Worm (Caenorhabditis elegans) whole organism, L4 larva: ENCODE data around the gene F58E6.4.

ENCODE experiments used
- F10B5.3 ChIP-seq: sonication (generic microtip); optimal IDR thresholded peaks from 2 replicates; lab custom pipeline; 2016; ENCODE audit warnings: mild to moderate bottlenecking, missing genetic modification characterization, missing compliant biosample characterization
- F37D6.2 ChIP-seq: sonication (generic microtip); optimal IDR thresholded peaks from 2 replicates; lab custom pipeline; 2016; ENCODE audit warnings: mild to moderate bottlenecking, missing genetic modification characterization, missing compliant biosample characterization
- R02D3.7 ChIP-seq: fragments of 150-350 bp; sonication (generic microtip); optimal IDR thresholded peaks from 3 replicates; lab custom pipeline; 2014; ENCODE audit warnings: missing biosample characterization, missing genetic modification characterization
- T26A8.4 ChIP-seq: fragments of 200-800 bp; sonication (Bioruptor generic); IDR thresholded peaks from 2 replicates; pipeline ENCODE4 v1.3.6; 2022; ENCODE audit warnings: missing genetic modification characterization, missing compliant biosample characterization
- Y75B8A.6 ChIP-seq: fragments of 200-800 bp; sonication (Bioruptor generic); IDR thresholded peaks from 2 replicates; pipeline ENCODE4 v1.3.6; 2022; ENCODE audit warnings: missing genetic modification reagents, missing genetic modification characterization, missing compliant biosample characterization
- arid-1 ChIP-seq: fragments of 200-800 bp; sonication (Bioruptor generic); conservative IDR thresholded peaks from 2 replicates; pipeline ENCODE4 v1.3.6; 2022; ENCODE audit warnings: missing genetic modification reagents, missing genetic modification characterization, missing compliant biosample characterization
- attf-4 ChIP-seq: sonication (generic microtip); optimal IDR thresholded peaks from 3 replicates; lab custom pipeline; 2017; ENCODE audit warnings: missing biosample characterization, missing genetic modification characterization
- ceh-20 ChIP-seq: fragments of 200-800 bp; sonication (Bioruptor generic); IDR thresholded peaks from 2 replicates; pipeline ENCODE4 v1.3.6; 2022; ENCODE audit warnings: missing genetic modification reagents, missing genetic modification characterization, missing compliant biosample characterization
- ceh-28 ChIP-seq: fragments of 150-350 bp; optimal IDR thresholded peaks from 2 replicates; lab custom pipeline; 2014; ENCODE audit warnings: missing biosample characterization, missing genetic modification reagents, missing genetic modification characterization
- ceh-62 ChIP-seq: sonication (generic microtip); optimal IDR thresholded peaks from 2 replicates; lab custom pipeline; 2017; ENCODE audit warnings: missing biosample characterization, missing genetic modification characterization
- daf-16 ChIP-seq, 3 experiments: sonication (generic microtip); optimal IDR thresholded peaks; 2 replicates each; lab custom pipeline; 2016 to 2017; ENCODE audit warnings: missing genetic modification characterization in 3 of 3, missing genetic modification reagents in 3 of 3, mild to moderate bottlenecking in 2 of 3, missing compliant biosample characterization in 2 of 3, missing biosample characterization in 1 of 3, moderate library complexity in 1 of 3
- dmd-9 ChIP-seq: fragments of 200-800 bp; sonication (Bioruptor generic); IDR thresholded peaks from 2 replicates; pipeline ENCODE4 v1.3.6; 2022; ENCODE audit warnings: missing genetic modification reagents, missing genetic modification characterization, missing compliant biosample characterization
- egl-27 ChIP-seq: sonication (generic microtip); optimal IDR thresholded peaks from 3 replicates; lab custom pipeline; 2017; ENCODE audit warnings: missing biosample characterization, missing genetic modification reagents, missing genetic modification characterization
- fos-1 ChIP-seq: fragments of 150-350 bp; optimal IDR thresholded peaks from 2 replicates; lab custom pipeline; 2014; ENCODE audit warnings: missing biosample characterization, missing genetic modification characterization
- hmg-1.1 ChIP-seq: fragments of 200-800 bp; sonication (Bioruptor generic); IDR thresholded peaks from 2 replicates; pipeline ENCODE4 v1.3.6; 2022; ENCODE audit warnings: missing genetic modification reagents, missing genetic modification characterization, missing compliant biosample characterization
- lin-15B ChIP-seq: fragments of 150-350 bp; sonication (generic microtip); optimal IDR thresholded peaks from 3 replicates; lab custom pipeline; 2014; ENCODE audit warnings: missing biosample characterization, missing genetic modification characterization
- lin-38 ChIP-seq: fragments of 200-800 bp; sonication (Bioruptor generic); IDR thresholded peaks from 2 replicates; pipeline ENCODE4 v1.3.6; 2022; ENCODE audit warnings: missing genetic modification reagents, missing genetic modification characterization, missing compliant biosample characterization
- lin-39 ChIP-seq: fragments of 150-350 bp; optimal IDR thresholded peaks from 2 replicates; lab custom pipeline; 2014; ENCODE audit warnings: missing biosample characterization, missing genetic modification reagents, missing genetic modification characterization
- lir-3 ChIP-seq: sonication (generic microtip); optimal IDR thresholded peaks from 2 replicates; lab custom pipeline; 2016; ENCODE audit warnings: mild to moderate bottlenecking, missing genetic modification characterization, missing compliant biosample characterization
- madf-9 ChIP-seq: fragments of 200-800 bp; sonication (Bioruptor generic); conservative IDR thresholded peaks from 2 replicates; pipeline ENCODE4 v1.3.6; 2022; ENCODE audit warnings: missing genetic modification reagents, missing genetic modification characterization, missing compliant biosample characterization
- mdt-29 ChIP-seq: fragments of 200-800 bp; sonication (Bioruptor generic); IDR thresholded peaks from 2 replicates; pipeline ENCODE4 v1.3.6; 2022; ENCODE audit warnings: missing genetic modification reagents, missing genetic modification characterization, missing compliant biosample characterization
- mes-2 ChIP-seq: sonication (generic microtip); optimal IDR thresholded peaks from 2 replicates; lab custom pipeline; 2016; ENCODE audit warnings: missing genotype, mild to moderate bottlenecking, missing genetic modification characterization, missing compliant biosample characterization; ENCODE audit not compliant: poor library complexity, severe bottlenecking
- mxl-2 ChIP-seq: fragments of 200-800 bp; sonication (Bioruptor generic); conservative IDR thresholded peaks from 2 replicates; pipeline ENCODE4 v1.3.6; 2022; ENCODE audit warnings: missing genetic modification reagents, missing genetic modification characterization, missing compliant biosample characterization
- nhr-25 ChIP-seq: sonication (generic microtip); optimal IDR thresholded peaks from 2 replicates; lab custom pipeline; 2017; ENCODE audit warnings: missing genetic modification characterization, mild to moderate bottlenecking, missing compliant biosample characterization, antibody characterized with exemption, moderate library complexity, borderline replicate concordance; ENCODE audit not compliant: insufficient read depth
- nhr-41 ChIP-seq: fragments of 200-800 bp; sonication (Bioruptor generic); IDR thresholded peaks from 2 replicates; pipeline ENCODE4 v1.3.6; 2022; ENCODE audit warnings: missing genetic modification reagents, missing genetic modification characterization, missing compliant biosample characterization
- nhr-48 ChIP-seq: sonication (generic microtip); optimal IDR thresholded peaks from 2 replicates; lab custom pipeline; 2016; ENCODE audit warnings: mild to moderate bottlenecking, missing genetic modification characterization, missing compliant biosample characterization
- nhr-76 ChIP-seq: fragments of 150-350 bp; optimal IDR thresholded peaks from 2 replicates; lab custom pipeline; 2014; ENCODE audit warnings: missing biosample characterization, missing genetic modification characterization
- nhr-77 ChIP-seq: fragments of 150-350 bp; optimal IDR thresholded peaks from 2 replicates; lab custom pipeline; 2014; ENCODE audit warnings: missing biosample characterization, missing genetic modification characterization
- sdz-12 ChIP-seq: fragments of 200-800 bp; sonication (Bioruptor generic); optimal IDR thresholded peaks from 2 replicates; lab custom pipeline; 2018; ENCODE audit warnings: mild to moderate bottlenecking, missing genetic modification characterization, missing compliant biosample characterization
- set-16 ChIP-seq: fragments of 200-800 bp; sonication (Bioruptor generic); IDR thresholded peaks from 2 replicates; pipeline ENCODE4 v1.3.6; 2022; ENCODE audit warnings: missing genetic modification reagents, missing genetic modification characterization, missing compliant biosample characterization
- snpc-1.2 ChIP-seq: fragments of 200-800 bp; sonication (Bioruptor generic); IDR thresholded peaks from 2 replicates; pipeline ENCODE4 v1.3.6; 2022; ENCODE audit warnings: missing genetic modification reagents, missing genetic modification characterization, missing compliant biosample characterization
- spr-3 ChIP-seq: fragments of 200-800 bp; sonication (Bioruptor generic); optimal IDR thresholded peaks from 2 replicates; lab custom pipeline; 2018; ENCODE audit warnings: mild to moderate bottlenecking, missing genetic modification characterization, missing compliant biosample characterization
- tra-1 ChIP-seq: fragments of 200-800 bp; sonication (Bioruptor generic); IDR thresholded peaks from 2 replicates; pipeline ENCODE4 v1.3.6; 2022; ENCODE audit warnings: missing genetic modification reagents, missing genetic modification characterization, missing compliant biosample characterization
- unc-130 ChIP-seq: sonication (generic microtip); optimal IDR thresholded peaks from 2 replicates; lab custom pipeline; 2016; ENCODE audit warnings: missing genetic modification reagents, missing genetic modification characterization, missing compliant biosample characterization
- unc-39 ChIP-seq: sonication (generic microtip); optimal IDR thresholded peaks from 2 replicates; lab custom pipeline; 2017; ENCODE audit warnings: missing biosample characterization, missing genetic modification characterization
- zag-1 ChIP-seq: fragments of 150-350 bp; optimal IDR thresholded peaks from 2 replicates; lab custom pipeline; 2014; ENCODE audit warnings: missing biosample characterization, missing genetic modification characterization
- zfp-2 ChIP-seq: sonication (generic microtip); optimal IDR thresholded peaks from 2 replicates; lab custom pipeline; 2016; ENCODE audit warnings: mild to moderate bottlenecking, missing genetic modification characterization, missing compliant biosample characterization
- zip-2 ChIP-seq: fragments of 150-350 bp; optimal IDR thresholded peaks from 2 replicates; lab custom pipeline; 2014; ENCODE audit warnings: missing biosample characterization, missing genetic modification characterization

F58E6.4 gene

ce11 chrV:9730743-9731706 is 19.2 kb downstream of the F58E6.4 start (continued):
- TF ChIP-seq ceh-20 (GFP tag; lab: Robert Waterston, UW) (peak; percentile 87), spr-3 (GFP tag; lab: Kevin White, UChicago) (peak; percentile 6), set-16 (GFP tag; lab: Robert Waterston, UW) (peak; percentile 94), dmd-9 (peak; percentile 64; the same call in 1 of the 2 replicates), unc-130 (GFP tag; lab: Kevin White, UChicago) (no peak), sdz-12 (GFP tag; lab: Kevin White, UChicago) (peak; percentile 87), egl-27 (tag; lab: Kevin White, UChicago) (no peak), nhr-76 (tag; lab: Kevin White, UChicago) (peak; percentile 48), snpc-1.2 (GFP tag; lab: Robert Waterston, UW) (no peak), tra-1 (GFP tag; lab: Robert Waterston, UW) (peak; percentile 83), nhr-41 (GFP tag; lab: Robert Waterston, UW) (no peak), ceh-28 (tag; lab: Kevin White, UChicago) (peak; percentile 54), zfp-2 (tag; lab: Kevin White, UChicago) (peak; percentile 77), attf-4 (tag; lab: Kevin White, UChicago) (no peak), hmg-1.1 (GFP tag; lab: Robert Waterston, UW) (peak; percentile 93), lin-39 (no peak), madf-9 (GFP tag; lab: Robert Waterston, UW) (peak; percentile 70), F10B5.3 (tag; lab: Kevin White, UChicago) (peak; percentile 65), R02D3.7 (tag; lab: Kevin White, UChicago) (peak; percentile 19), mxl-2 (0 out of 2 replicates have a peak, but pooled peaks have one; percentile 61), Y75B8A.6 (GFP tag; lab: Robert Waterston, UW) (no peak; the same call in 1 of the 2 replicates), ceh-62 (tag; lab: Kevin White, UChicago) (no peak), mes-2 (tag; lab: Kevin White, UChicago) (peak; percentile 63), lin-15B (tag; lab: Kevin White, UChicago) (no peak), lin-38 (peak; percentile 68), arid-1 (no peak), nhr-48 (peak; percentile 90), mdt-29 (GFP tag; lab: Robert Waterston, UW) (peak; percentile 30; the same call in 1 of the 2 replicates), zip-2 (no peak), F37D6.2 (tag; lab: Kevin White, UChicago) (peak; percentile 90), daf-16 (GFP tag; optimal IDR thresholded peaks at IDR 0.05; lab: Kevin White, UChicago) (peak; percentile 41 to 55), daf-16 (tag; optimal IDR thresholded peaks at IDR 0.05; lab: Kevin White, UChicago) (peak; percentile 83), fos-1 (tag; lab: Kevin White, UChicago) (peak; percentile 29), nhr-25 (peak; percentile 95), nhr-77 (tag; lab: Kevin White, UChicago) (peak; percentile 89), zag-1 (tag; lab: Kevin White, UChicago) (peak; percentile 35), T26A8.4 (GFP tag; lab: Robert Waterston, UW) (peak; percentile 86), lir-3 (no peak), unc-39 (no peak)
